Fruit fly (Drosophila melanogaster): Measurements from ENCODE around the gene PIG-Wa.

dm6 chr2L:2380805-2381204, 2.2 kb upstream of the PIG-Wa start, which contains the start of gene Eogt:
- TF ChIP-seq Hr51 (GFP tag; optimal IDR thresholded peaks at IDR 0.05) (peak; percentile 63 to 92), sens (GFP tag) (peak; percentile 97), lola (GFP tag; optimal IDR thresholded peaks at IDR 0.05) (peak in 1 of 3 experiments; percentile 93), CG6654 (GFP tag; optimal IDR thresholded peaks at IDR 0.05) (peak; percentile 70), wek (GFP tag; optimal IDR thresholded peaks at IDR 0.05) (peak; percentile 75), luna (GFP tag; optimal IDR thresholded peaks at IDR 0.05) (no peak), shn (GFP tag; optimal IDR thresholded peaks at IDR 0.05) (peak; percentile 57)
